Fruit fly (Drosophila melanogaster): ENCODE results near the gene CG16721.

- TF ChIP-seq CG12391 (tag; optimal IDR thresholded peaks at IDR 0.05), result no peak
- no peak for TF ChIP-seq Kr (GFP tag; optimal IDR thresholded peaks at IDR 0.05)
- TF ChIP-seq pros (GFP tag; optimal IDR thresholded peaks at IDR 0.05), result no peak
- TF ChIP-seq CG9797 (GFP tag; optimal IDR thresholded peaks at IDR 0.05), result no peak
Observed at dm6 chrX:5905086-5905400, 25.4 kb downstream of the CG16721 start.
